Fruit fly (Drosophila melanogaster) whole organism, embryonic: Measurements from ENCODE around the gene Mgat4b.

Source experiments
- Atf6 ChIP-seq: fragments of 200-800 bp; sonication (Bioruptor generic); IDR thresholded peaks from 2 replicates; pipeline ENCODE4 v1.3.6; 2022; ENCODE audit warnings: missing biosample characterization, missing genetic modification characterization
- C15 ChIP-seq: fragments of 200-800 bp; sonication (Bioruptor generic); IDR thresholded peaks from 3 replicates; pipeline ENCODE4 v1.3.6; 2022; ENCODE audit warnings: missing biosample characterization, missing genetic modification characterization
- CG10267 ChIP-seq: fragments of 200-800 bp; sonication (Bioruptor generic); optimal IDR thresholded peaks from 2 replicates; lab custom pipeline; 2018; ENCODE audit warnings: missing biosample characterization, mild to moderate bottlenecking, missing genetic modification characterization, moderate library complexity
- CG12071 ChIP-seq: fragments of 200-800 bp; sonication (Bioruptor generic); optimal IDR thresholded peaks from 3 replicates; lab custom pipeline; 2018; ENCODE audit warnings: missing biosample characterization, mild to moderate bottlenecking, missing genetic modification characterization
- CG12391 ChIP-seq: fragments of 200-800 bp; sonication (Bioruptor generic); optimal IDR thresholded peaks from 3 replicates; lab custom pipeline; 2018; ENCODE audit warnings: missing biosample characterization, mild to moderate bottlenecking, missing genetic modification characterization, moderate library complexity
- CG13296 ChIP-seq: fragments of 200-800 bp; sonication (Bioruptor generic); optimal IDR thresholded peaks from 3 replicates; lab custom pipeline; 2018; ENCODE audit warnings: missing biosample characterization, mild to moderate bottlenecking, missing genetic modification characterization
- CG13624 ChIP-seq: fragments of 200-800 bp; sonication (Bioruptor generic); optimal IDR thresholded peaks from 2 replicates; lab custom pipeline; 2016; ENCODE audit warnings: missing biosample characterization, missing genetic modification characterization
- CG13894 ChIP-seq: fragments of 200-800 bp; sonication (Bioruptor generic); optimal IDR thresholded peaks from 3 replicates; lab custom pipeline; 2018; ENCODE audit warnings: missing biosample characterization, mild to moderate bottlenecking, missing genetic modification characterization, moderate library complexity
- CG14014 ChIP-seq: fragments of 200-800 bp; sonication (Bioruptor generic); IDR thresholded peaks from 2 replicates; pipeline ENCODE4 v1.3.6; 2022; ENCODE audit warnings: missing biosample characterization, missing genetic modification characterization
- CG15269 ChIP-seq: fragments of 200-800 bp; sonication (Bioruptor generic); optimal IDR thresholded peaks from 2 replicates; lab custom pipeline; 2018; ENCODE audit warnings: missing biosample characterization, mild to moderate bottlenecking, missing genetic modification characterization, moderate library complexity
- CG17612 ChIP-seq: fragments of 200-800 bp; sonication (Bioruptor generic); IDR thresholded peaks from 2 replicates; pipeline ENCODE4 v1.3.6; 2022; ENCODE audit warnings: missing biosample characterization, missing genetic modification characterization
- CG1792 ChIP-seq: fragments of 200-800 bp; sonication (Bioruptor generic); optimal IDR thresholded peaks from 2 replicates; lab custom pipeline; 2016; ENCODE audit warnings: missing biosample characterization, missing genetic modification characterization
- CG18619 ChIP-seq: fragments of 200-800 bp; sonication (Bioruptor generic); optimal IDR thresholded peaks from 3 replicates; lab custom pipeline; 2017; ENCODE audit warnings: missing biosample characterization, mild to moderate bottlenecking, missing genetic modification characterization
- CG3281 ChIP-seq: fragments of 200-800 bp; sonication (Bioruptor generic); optimal IDR thresholded peaks from 3 replicates; lab custom pipeline; 2017; ENCODE audit warnings: missing biosample characterization, mild to moderate bottlenecking, missing genetic modification characterization
- CG6765 ChIP-seq: fragments of 200-800 bp; sonication (Bioruptor generic); optimal IDR thresholded peaks from 3 replicates; lab custom pipeline; 2017; ENCODE audit warnings: missing biosample characterization, mild to moderate bottlenecking, missing genetic modification characterization
- CG7786 ChIP-seq: fragments of 200-800 bp; sonication (Bioruptor generic); optimal IDR thresholded peaks from 2 replicates; lab custom pipeline; 2016; ENCODE audit warnings: missing biosample characterization, missing genetic modification characterization
- CG7928 ChIP-seq: fragments of 200-800 bp; sonication (Bioruptor generic); optimal IDR thresholded peaks from 2 replicates; lab custom pipeline; 2017; ENCODE audit warnings: missing biosample characterization, mild to moderate bottlenecking, missing genetic modification characterization
- Dll ChIP-seq: fragments of 200-800 bp; sonication (Bioruptor generic); IDR thresholded peaks from 4 replicates; pipeline ENCODE4 v1.3.6; 2022; ENCODE audit warnings: missing biosample characterization, missing genetic modification characterization; ENCODE audit not compliant: partially characterized antibody
- Elba2 ChIP-seq: fragments of 200-800 bp; sonication (Bioruptor generic); optimal IDR thresholded peaks from 3 replicates; lab custom pipeline; 2016; ENCODE audit warnings: missing biosample characterization, missing genetic modification characterization
- Fer2 ChIP-seq: fragments of 200-800 bp; sonication (Bioruptor generic); optimal IDR thresholded peaks from 2 replicates; lab custom pipeline; 2018; ENCODE audit warnings: missing biosample characterization, mild to moderate bottlenecking, missing genetic modification characterization, moderate library complexity
- HLHmδ ChIP-seq: fragments of 200-800 bp; sonication (Bioruptor generic); optimal IDR thresholded peaks from 2 replicates; lab custom pipeline; 2018; ENCODE audit warnings: missing biosample characterization, mild to moderate bottlenecking, missing genetic modification characterization, moderate library complexity
- Hmr ChIP-seq: fragments of 200-800 bp; sonication (Bioruptor generic); optimal IDR thresholded peaks from 3 replicates; lab custom pipeline; 2017; ENCODE audit warnings: mild to moderate bottlenecking, missing biosample characterization, missing genetic modification reagents, missing genetic modification characterization
- Hr51 ChIP-seq, 2 experiments: fragments of 200-800 bp; sonication (Bioruptor generic); optimal IDR thresholded peaks; 2 replicates in 1 of 2; 3 replicates in 1 of 2; lab custom pipeline; 2016 to 2018; ENCODE audit warnings: missing biosample characterization in 2 of 2, missing genetic modification characterization in 2 of 2, mild to moderate bottlenecking in 1 of 2, moderate library complexity in 1 of 2
- Rfx ChIP-seq: fragments of 200-800 bp; sonication (Bioruptor generic); IDR thresholded peaks from 2 replicates; pipeline ENCODE4 v1.3.6; 2022; ENCODE audit warnings: missing biosample characterization, missing genetic modification characterization
- Rx ChIP-seq: fragments of 200-800 bp; sonication (Bioruptor generic); IDR thresholded peaks from 2 replicates; pipeline ENCODE4 v1.3.6; 2022; ENCODE audit warnings: missing biosample characterization, missing genetic modification characterization
- bsh ChIP-seq, 2 experiments: fragments of 200-800 bp; sonication (Bioruptor generic); optimal IDR thresholded peaks; 2 replicates each; lab custom pipeline; 2017 to 2018; ENCODE audit warnings: mild to moderate bottlenecking in 2 of 2, missing biosample characterization in 2 of 2, missing genetic modification characterization in 2 of 2, moderate library complexity in 1 of 2
- corto ChIP-seq: fragments of 200-800 bp; sonication (Bioruptor generic); optimal IDR thresholded peaks from 2 replicates; lab custom pipeline; 2016; ENCODE audit warnings: missing biosample characterization, mild to moderate bottlenecking, missing genetic modification characterization, moderate library complexity
- cwo ChIP-seq: fragments of 200-800 bp; sonication (Bioruptor generic); optimal IDR thresholded peaks from 3 replicates; lab custom pipeline; 2017; ENCODE audit warnings: missing biosample characterization, missing genetic modification characterization, mild to moderate bottlenecking, moderate library complexity, missing genetic modification reagents
- ewg ChIP-seq: fragments of 200-800 bp; sonication (Bioruptor generic); optimal IDR thresholded peaks from 3 replicates; lab custom pipeline; 2017; ENCODE audit warnings: mild to moderate bottlenecking, missing biosample characterization, missing genetic modification reagents, missing genetic modification characterization
- fd64A ChIP-seq: fragments of 200-800 bp; sonication (Bioruptor generic); optimal IDR thresholded peaks from 3 replicates; lab custom pipeline; 2018; ENCODE audit warnings: missing biosample characterization, mild to moderate bottlenecking, missing genetic modification characterization
- gfzf ChIP-seq: fragments of 200-800 bp; sonication (Bioruptor generic); optimal IDR thresholded peaks from 2 replicates; lab custom pipeline; 2016; ENCODE audit warnings: missing biosample characterization, mild to moderate bottlenecking, missing genetic modification characterization, moderate library complexity
- her ChIP-seq: fragments of 200-800 bp; sonication (Bioruptor generic); optimal IDR thresholded peaks from 2 replicates; lab custom pipeline; 2016; ENCODE audit warnings: missing biosample characterization, missing genetic modification characterization
- jing ChIP-seq: fragments of 200-800 bp; sonication (Bioruptor generic); optimal IDR thresholded peaks from 2 replicates; lab custom pipeline; 2018; ENCODE audit warnings: missing biosample characterization, mild to moderate bottlenecking, missing genetic modification characterization
- lbe ChIP-seq: fragments of 200-800 bp; sonication (Bioruptor generic); optimal IDR thresholded peaks from 2 replicates; lab custom pipeline; 2016; ENCODE audit warnings: missing biosample characterization, mild to moderate bottlenecking, missing genetic modification characterization
- luna ChIP-seq: fragments of 200-800 bp; sonication (Bioruptor generic); optimal IDR thresholded peaks from 2 replicates; lab custom pipeline; 2016; ENCODE audit warnings: missing biosample characterization, missing genetic modification characterization
- salm ChIP-seq: fragments of 200-800 bp; sonication (Bioruptor generic); optimal IDR thresholded peaks from 2 replicates; lab custom pipeline; 2018; ENCODE audit warnings: missing biosample characterization, mild to moderate bottlenecking, missing genetic modification characterization
- sc ChIP-seq, 3 experiments: fragments of >200 bp in 2 of 3; fragments of 200-800 bp in 1 of 3; sonication (Bioruptor generic) in 1 of 3; optimal IDR thresholded peaks; 2 replicates in 2 of 3; 3 replicates in 1 of 3; lab custom pipeline; 2017; ENCODE audit warnings: mild to moderate bottlenecking in 1 of 3, missing biosample characterization in 1 of 3, missing genetic modification characterization in 1 of 3, missing genetic modification reagents in 1 of 3
- stwl ChIP-seq: fragments of 200-800 bp; sonication (Bioruptor generic); optimal IDR thresholded peaks from 3 replicates; lab custom pipeline; 2018; ENCODE audit warnings: missing biosample characterization, mild to moderate bottlenecking, missing genetic modification characterization, moderate library complexity
- trh ChIP-seq: fragments of 200-800 bp; sonication (Bioruptor generic); optimal IDR thresholded peaks from 2 replicates; lab custom pipeline; 2016; ENCODE audit warnings: missing biosample characterization, missing genetic modification characterization
- twi ChIP-seq: fragments of 200-800 bp; optimal IDR thresholded peaks from 2 replicates; lab custom pipeline; 2019; ENCODE audit warnings: missing biosample characterization, mild to moderate bottlenecking, missing genetic modification characterization, moderate library complexity
- zen ChIP-seq: fragments of 200-800 bp; sonication (Bioruptor generic); optimal IDR thresholded peaks from 3 replicates; lab custom pipeline; 2018; ENCODE audit warnings: missing biosample characterization, mild to moderate bottlenecking, missing genetic modification characterization, moderate library complexity
- zen2 ChIP-seq: fragments of 200-800 bp; sonication (Bioruptor generic); IDR thresholded peaks from 3 replicates; pipeline ENCODE4 v1.3.6; 2022; ENCODE audit warnings: missing biosample characterization, missing genetic modification characterization; ENCODE audit not compliant: partially characterized antibody

The Mgat4b gene

DNA sequence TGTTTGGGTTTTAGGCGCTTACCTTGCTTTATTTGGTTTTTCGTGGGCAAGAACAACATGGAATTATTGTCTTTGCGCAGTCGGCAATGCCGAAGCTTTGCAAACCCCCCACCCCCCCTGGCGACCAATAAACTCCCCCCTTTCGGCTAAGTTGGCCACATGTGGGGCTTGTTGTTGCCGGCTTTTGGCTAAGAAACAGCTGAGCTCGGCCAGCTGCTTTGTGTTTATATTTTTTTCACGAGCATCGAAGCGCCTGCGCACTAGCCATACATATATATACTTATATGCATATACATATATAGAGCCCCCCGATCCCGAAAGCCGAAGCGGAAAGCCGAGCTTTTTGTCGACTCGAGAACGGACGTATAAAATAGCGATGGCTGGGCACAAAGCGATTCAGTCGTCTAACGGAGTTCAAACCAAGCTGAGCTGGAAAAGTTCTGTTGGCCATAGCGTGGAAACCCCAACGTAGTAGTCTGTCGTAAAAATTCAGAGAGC, 35.7 kb upstream of the Mgat4b start, which contains the start of gene CG17839 (continued):
- TF ChIP-seq sc (optimal IDR thresholded peaks at IDR 0.05; lab: Kevin White, UChicago) (no peak), sc (GFP tag; optimal IDR thresholded peaks at IDR 0.05; lab: Kevin White, UChicago) (no peak), C15 (GFP tag; lab: Robert Waterston, UW) (no peak), CG14014 (GFP tag; lab: Robert Waterston, UW) (no peak), CG12391 (tag; lab: Kevin White, UChicago) (no peak), CG17612 (GFP tag; lab: Robert Waterston, UW) (no peak), CG7786 (GFP tag; lab: Kevin White, UChicago) (no peak), cwo (peak; percentile 28), Dll (GFP tag; lab: Robert Waterston, UW) (no peak), CG15269 (tag; lab: Kevin White, UChicago) (peak; percentile 31), CG3281 (GFP tag; lab: Kevin White, UChicago) (peak; percentile 51), Hr51 (GFP tag; optimal IDR thresholded peaks at IDR 0.05; lab: Kevin White, UChicago) (no peak), salm (no peak), zen2 (GFP tag; lab: Robert Waterston, UW) (no peak), ewg (GFP tag; lab: Kevin White, UChicago) (peak; percentile 86), Atf6 (GFP tag; lab: Robert Waterston, UW) (peak; percentile 41), HLHmδ (GFP tag; lab: Kevin White, UChicago) (no peak), CG1792 (GFP tag; lab: Kevin White, UChicago) (no peak), CG18619 (GFP tag; lab: Kevin White, UChicago) (no peak), CG13296 (GFP tag; lab: Kevin White, UChicago) (peak; percentile 48), jing (GFP tag; lab: Kevin White, UChicago) (no peak), Hmr (GFP tag; lab: Kevin White, UChicago) (peak; percentile 68), CG7928 (GFP tag; lab: Kevin White, UChicago) (no peak), CG13894 (tag; lab: Kevin White, UChicago) (peak; percentile 94), CG10267 (tag; lab: Kevin White, UChicago) (no peak), bsh (GFP tag; optimal IDR thresholded peaks at IDR 0.05; lab: Kevin White, UChicago) (no peak), Rfx (peak; percentile 40; the same call in 1 of the 2 replicates)

DNA sequence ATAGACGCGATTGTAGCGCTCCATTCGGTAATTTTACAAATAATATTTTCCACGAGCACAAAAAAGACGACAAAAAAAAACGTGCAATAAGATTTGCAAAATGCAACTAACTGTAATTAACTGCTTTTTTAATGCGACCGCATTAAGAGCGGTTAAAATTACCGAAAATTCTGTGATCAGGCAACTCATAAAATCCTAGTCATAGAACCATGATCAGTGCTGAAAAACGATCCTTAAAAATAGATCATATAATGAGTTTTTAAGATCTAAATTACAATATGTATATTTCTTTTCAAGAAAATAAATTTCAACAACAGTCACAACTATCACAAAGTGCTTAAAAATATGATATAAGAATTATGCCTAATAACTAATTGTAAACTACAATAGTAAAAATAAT, 34.2 kb upstream of the Mgat4b start, which contains the start of gene gnu:
TSS of gene gnu (minus strand) at position 125 of the 400 bp plus-strand sequence.
- TF ChIP-seq twi, result no peak
- peak; percentile 63 for TF ChIP-seq CG10267 (tag; lab: Kevin White, UChicago)
- no peak for TF ChIP-seq lbe (GFP tag; lab: Kevin White, UChicago)
- TF ChIP-seq fd64A (GFP tag; lab: Kevin White, UChicago), result no peak
- TF ChIP-seq trh (GFP tag; lab: Kevin White, UChicago), result no peak
- no peak for TF ChIP-seq corto
- no peak for TF ChIP-seq CG13624 (GFP tag; lab: Kevin White, UChicago)
- no peak for TF ChIP-seq Rx (GFP tag; lab: Robert Waterston, UW)
- TF ChIP-seq gfzf, result peak; percentile 39
- TF ChIP-seq zen (tag; lab: Kevin White, UChicago), result peak; percentile 75
- TF ChIP-seq stwl (tag; lab: Kevin White, UChicago), result peak; percentile 89
- no peak for TF ChIP-seq her (GFP tag; lab: Kevin White, UChicago)
- TF ChIP-seq CG6765 (GFP tag; lab: Kevin White, UChicago), result no peak
- TF ChIP-seq Fer2 (tag; lab: Kevin White, UChicago), result no peak
- no peak for TF ChIP-seq CG12071 (GFP tag; lab: Kevin White, UChicago)
- peak; percentile 76 for TF ChIP-seq Elba2 (GFP tag; lab: Kevin White, UChicago)
- no peak for TF ChIP-seq luna (GFP tag; lab: Kevin White, UChicago)
